Fruit fly (Drosophila melanogaster) whole organism, embryonic: ENCODE data around the gene Paics.

ENCODE experiments used
- Abd-B ChIP-seq: fragments of 200-800 bp; sonication (Bioruptor generic); optimal IDR thresholded peaks from 2 replicates; lab custom pipeline; 2018; ENCODE audit warnings: missing biosample characterization, mild to moderate bottlenecking, missing genetic modification characterization, moderate library complexity
- Aef1 ChIP-seq: fragments of 200-800 bp; sonication (Bioruptor generic); IDR thresholded peaks from 3 replicates; pipeline ENCODE4 v1.3.6; 2022; ENCODE audit warnings: missing biosample characterization, missing genetic modification characterization
- Antp ChIP-seq: fragments of 200-800 bp; sonication (Bioruptor generic); optimal IDR thresholded peaks from 3 replicates; lab custom pipeline; 2016; ENCODE audit warnings: missing biosample characterization, missing genetic modification characterization
- CG10209 ChIP-seq: fragments of 200-800 bp; sonication (Bioruptor generic); optimal IDR thresholded peaks from 3 replicates; lab custom pipeline; 2017; ENCODE audit warnings: missing biosample characterization, mild to moderate bottlenecking, missing genetic modification characterization, missing genetic modification reagents
- CG10267 ChIP-seq: fragments of 200-800 bp; sonication (Bioruptor generic); optimal IDR thresholded peaks from 2 replicates; lab custom pipeline; 2018; ENCODE audit warnings: missing biosample characterization, mild to moderate bottlenecking, missing genetic modification characterization, moderate library complexity
- CG10321 ChIP-seq: fragments of 200-800 bp; sonication (Bioruptor generic); IDR thresholded peaks from 2 replicates; pipeline ENCODE4 v1.3.6; 2022; ENCODE audit warnings: missing biosample characterization, missing genetic modification characterization
- CG11085 ChIP-seq: fragments of 200-800 bp; sonication (Bioruptor generic); IDR thresholded peaks from 2 replicates; pipeline ENCODE4 v1.3.6; 2022; ENCODE audit warnings: missing biosample characterization, missing genetic modification characterization
- CG11456 ChIP-seq: fragments of 200-800 bp; sonication (Bioruptor generic); IDR thresholded peaks from 3 replicates; pipeline ENCODE4 v1.3.6; 2022; ENCODE audit warnings: missing biosample characterization, missing genetic modification characterization
- CG12659 ChIP-seq: fragments of 200-800 bp; sonication (Bioruptor generic); optimal IDR thresholded peaks from 3 replicates; lab custom pipeline; 2017; ENCODE audit warnings: mild to moderate bottlenecking, missing biosample characterization, missing genetic modification reagents, missing genetic modification characterization
- CG1647 ChIP-seq: fragments of 200-800 bp; sonication (Bioruptor generic); optimal IDR thresholded peaks from 3 replicates; lab custom pipeline; 2016; ENCODE audit warnings: missing biosample characterization, missing genetic modification characterization
- CG17328 ChIP-seq: fragments of 200-800 bp; sonication (Bioruptor generic); IDR thresholded peaks from 2 replicates; pipeline ENCODE4 v1.3.6; 2022; ENCODE audit warnings: missing biosample characterization, missing genetic modification characterization
- CG17568 ChIP-seq: fragments of 200-800 bp; sonication (Bioruptor generic); optimal IDR thresholded peaks from 2 replicates; lab custom pipeline; 2018; ENCODE audit warnings: missing biosample characterization, mild to moderate bottlenecking, missing genetic modification characterization, moderate library complexity
- CG18262 ChIP-seq: fragments of 200-800 bp; optimal IDR thresholded peaks from 3 replicates; lab custom pipeline; 2019; ENCODE audit warnings: missing biosample characterization, mild to moderate bottlenecking, missing genetic modification characterization, moderate library complexity
- CG2116 ChIP-seq: fragments of 200-800 bp; sonication (Bioruptor generic); optimal IDR thresholded peaks from 3 replicates; lab custom pipeline; 2018; ENCODE audit warnings: missing biosample characterization, mild to moderate bottlenecking, missing genetic modification characterization
- CG2120 ChIP-seq: fragments of 200-800 bp; sonication (Bioruptor generic); optimal IDR thresholded peaks from 3 replicates; lab custom pipeline; 2016; ENCODE audit warnings: missing biosample characterization, missing genetic modification characterization
- CG30020 ChIP-seq: fragments of 200-800 bp; optimal IDR thresholded peaks from 2 replicates; lab custom pipeline; 2019; ENCODE audit warnings: missing biosample characterization, mild to moderate bottlenecking, missing genetic modification characterization, moderate library complexity
- CG31224 ChIP-seq: fragments of 200-800 bp; sonication (Bioruptor generic); IDR thresholded peaks from 2 replicates; pipeline ENCODE4 v1.3.6; 2022; ENCODE audit warnings: missing biosample characterization, missing genetic modification characterization
- CG6765 ChIP-seq: fragments of 200-800 bp; sonication (Bioruptor generic); optimal IDR thresholded peaks from 3 replicates; lab custom pipeline; 2017; ENCODE audit warnings: missing biosample characterization, mild to moderate bottlenecking, missing genetic modification characterization
- CG6813 ChIP-seq: fragments of 200-800 bp; sonication (Bioruptor generic); optimal IDR thresholded peaks from 2 replicates; lab custom pipeline; 2017; ENCODE audit warnings: missing biosample characterization, missing genetic modification characterization, mild to moderate bottlenecking, moderate library complexity, missing genetic modification reagents
- CG7271 ChIP-seq: fragments of 200-800 bp; sonication (Bioruptor generic); optimal IDR thresholded peaks from 2 replicates; lab custom pipeline; 2018; ENCODE audit warnings: missing biosample characterization, mild to moderate bottlenecking, missing genetic modification characterization, moderate library complexity
- CG9437 ChIP-seq: fragments of 200-800 bp; sonication (Bioruptor generic); optimal IDR thresholded peaks from 2 replicates; lab custom pipeline; 2018; ENCODE audit warnings: missing biosample characterization, mild to moderate bottlenecking, missing genetic modification characterization
- CG9609 ChIP-seq: fragments of 200-800 bp; sonication (Bioruptor generic); optimal IDR thresholded peaks from 3 replicates; lab custom pipeline; 2016; ENCODE audit warnings: missing biosample characterization, missing genetic modification characterization
- CkIIα-i1 ChIP-seq: fragments of 200-800 bp; sonication (Bioruptor generic); IDR thresholded peaks from 2 replicates; pipeline ENCODE4 v1.3.6; 2022; ENCODE audit warnings: missing biosample characterization, missing genetic modification characterization
- D ChIP-seq, 2 experiments: fragments of 200-800 bp in 1 of 2; fragments of >200 bp in 1 of 2; sonication (Bioruptor generic) in 1 of 2; optimal IDR thresholded peaks; 2 replicates in 1 of 2; 3 replicates in 1 of 2; lab custom pipeline; 2017; ENCODE audit warnings: mild to moderate bottlenecking in 1 of 2, missing biosample characterization in 1 of 2, missing genetic modification characterization in 1 of 2, missing genetic modification reagents in 1 of 2
- D19A ChIP-seq: fragments of 200-800 bp; optimal IDR thresholded peaks from 3 replicates; lab custom pipeline; 2019; ENCODE audit warnings: missing biosample characterization, mild to moderate bottlenecking, missing genetic modification characterization, moderate library complexity
- Dip2 ChIP-seq: fragments of 200-800 bp; sonication (Bioruptor generic); IDR thresholded peaks from 2 replicates; pipeline ENCODE4 v1.3.6; 2022; ENCODE audit warnings: missing biosample characterization, missing genetic modification characterization
- Doc3 ChIP-seq: fragments of 200-800 bp; sonication (Bioruptor generic); IDR thresholded peaks from 3 replicates; pipeline ENCODE4 v1.3.6; 2022; ENCODE audit warnings: missing biosample characterization, missing genetic modification characterization; ENCODE audit not compliant: partially characterized antibody
- E2f2 ChIP-seq: fragments of 200-800 bp; sonication (Bioruptor generic); IDR thresholded peaks from 2 replicates; pipeline ENCODE4 v1.3.6; 2022; ENCODE audit warnings: missing biosample characterization, missing genetic modification characterization
- Jarid2 ChIP-seq: fragments of 200-800 bp; sonication (Bioruptor generic); optimal IDR thresholded peaks from 3 replicates; lab custom pipeline; 2017; ENCODE audit warnings: mild to moderate bottlenecking, missing biosample characterization, missing genetic modification reagents, missing genetic modification characterization
- MBD-R2 ChIP-seq: fragments of 200-800 bp; sonication (Bioruptor generic); IDR thresholded peaks from 2 replicates; pipeline ENCODE4 v1.3.6; 2022; ENCODE audit warnings: missing biosample characterization, missing genetic modification characterization
- Meics ChIP-seq: fragments of 200-800 bp; sonication (Bioruptor generic); optimal IDR thresholded peaks from 2 replicates; lab custom pipeline; 2017; ENCODE audit warnings: missing biosample characterization, mild to moderate bottlenecking, missing genetic modification characterization
- Sox102F ChIP-seq: fragments of 200-800 bp; sonication (Bioruptor generic); optimal IDR thresholded peaks from 2 replicates; lab custom pipeline; 2018; ENCODE audit warnings: missing biosample characterization, mild to moderate bottlenecking, missing genetic modification characterization, moderate library complexity
- Xbp1 ChIP-seq: fragments of 200-800 bp; sonication (Bioruptor generic); optimal IDR thresholded peaks from 3 replicates; lab custom pipeline; 2016; ENCODE audit warnings: missing biosample characterization, mild to moderate bottlenecking, missing genetic modification characterization
- ash1 ChIP-seq: fragments of 200-800 bp; sonication (Bioruptor generic); optimal IDR thresholded peaks from 2 replicates; lab custom pipeline; 2018; ENCODE audit warnings: missing biosample characterization, mild to moderate bottlenecking, missing genetic modification characterization
- caup ChIP-seq: fragments of 200-800 bp; sonication (Bioruptor generic); optimal IDR thresholded peaks from 3 replicates; lab custom pipeline; 2017; ENCODE audit warnings: missing biosample characterization, mild to moderate bottlenecking, missing genetic modification characterization, moderate library complexity; ENCODE audit not compliant: severe bottlenecking
- danr ChIP-seq: fragments of 200-800 bp; sonication (Bioruptor generic); IDR thresholded peaks from 2 replicates; pipeline ENCODE4 v1.3.6; 2022; ENCODE audit warnings: missing biosample characterization, missing genetic modification characterization
- fd3F ChIP-seq: fragments of 200-800 bp; sonication (Bioruptor generic); optimal IDR thresholded peaks from 2 replicates; lab custom pipeline; 2018; ENCODE audit warnings: missing biosample characterization, mild to moderate bottlenecking, missing genetic modification characterization, moderate library complexity
- gt ChIP-seq: fragments of 200-800 bp; sonication (Bioruptor generic); IDR thresholded peaks from 2 replicates; pipeline ENCODE4 v1.3.6; 2022; ENCODE audit warnings: missing biosample characterization, missing genetic modification characterization
- her ChIP-seq: fragments of 200-800 bp; sonication (Bioruptor generic); optimal IDR thresholded peaks from 2 replicates; lab custom pipeline; 2016; ENCODE audit warnings: missing biosample characterization, missing genetic modification characterization
- jumu ChIP-seq: fragments of 200-800 bp; sonication (Bioruptor generic); optimal IDR thresholded peaks from 3 replicates; lab custom pipeline; 2016; ENCODE audit warnings: missing biosample characterization, missing genetic modification characterization
- kah ChIP-seq: fragments of 200-800 bp; sonication (Bioruptor generic); optimal IDR thresholded peaks from 2 replicates; lab custom pipeline; 2018; ENCODE audit warnings: missing biosample characterization, mild to moderate bottlenecking, missing genetic modification characterization
- pnt ChIP-seq: fragments of 200-800 bp; sonication (Bioruptor generic); optimal IDR thresholded peaks from 3 replicates; lab custom pipeline; 2016; ENCODE audit warnings: missing biosample characterization, missing genetic modification characterization
- ro ChIP-seq: fragments of 200-800 bp; sonication (Bioruptor generic); IDR thresholded peaks from 2 replicates; pipeline ENCODE4 v1.3.6; 2022; ENCODE audit warnings: missing biosample characterization, missing genetic modification characterization
- row ChIP-seq: fragments of 200-800 bp; sonication (Bioruptor generic); IDR thresholded peaks from 3 replicates; pipeline ENCODE4 v1.3.6; 2022; ENCODE audit warnings: missing biosample characterization, missing genetic modification characterization
- tgo ChIP-seq: fragments of 200-800 bp; sonication (Bioruptor generic); IDR thresholded peaks from 3 replicates; pipeline ENCODE4 v1.3.6; 2022; ENCODE audit warnings: missing biosample characterization, missing genetic modification characterization
- tio ChIP-seq: fragments of 200-800 bp; sonication (Bioruptor generic); optimal IDR thresholded peaks from 2 replicates; lab custom pipeline; 2017; ENCODE audit warnings: missing biosample characterization, missing genetic modification characterization, inconsistent platforms
- vfl ChIP-seq: fragments of 200-800 bp; sonication (Bioruptor generic); optimal IDR thresholded peaks from 2 replicates; lab custom pipeline; 2016; ENCODE audit warnings: missing biosample characterization, missing genetic modification characterization
- vvl ChIP-seq: fragments of 200-800 bp; sonication (Bioruptor generic); IDR thresholded peaks from 2 replicates; pipeline ENCODE4 v1.3.6; 2022; ENCODE audit warnings: missing biosample characterization, missing genetic modification characterization

The Paics gene

dm6 chrX:12755600-12756373 is 4.6 kb downstream of the Paics start (continued):
- TF ChIP-seq Xbp1: peak; percentile 80
- peak; percentile 72 for TF ChIP-seq row
- TF ChIP-seq CG9437 (GFP tag; lab: Kevin White, UChicago): peak; percentile 83
- TF ChIP-seq CG17568 (GFP tag; lab: Kevin White, UChicago): peak; percentile 5
- peak; percentile 71 for TF ChIP-seq CG9609 (GFP tag; lab: Kevin White, UChicago)
- TF ChIP-seq kah (GFP tag; lab: Kevin White, UChicago): no peak
- peak; percentile 92 for TF ChIP-seq Meics (GFP tag; lab: Kevin White, UChicago)
- no peak; the same call in 1 of the 2 replicates for TF ChIP-seq ro (GFP tag; lab: Robert Waterston, UW)
- no peak for TF ChIP-seq ash1
- TF ChIP-seq CG7271 (tag; lab: Kevin White, UChicago): no peak
- peak; percentile 79 for TF ChIP-seq CG11456 (GFP tag; lab: Robert Waterston, UW)
- TF ChIP-seq her: peak; percentile 27
- TF ChIP-seq Antp (GFP tag; lab: Kevin White, UChicago): peak; percentile 52
- TF ChIP-seq CG12659 (GFP tag; lab: Kevin White, UChicago): peak; percentile 87
- TF ChIP-seq CG2116: peak; percentile 16
- TF ChIP-seq Jarid2 (GFP tag; lab: Kevin White, UChicago): peak; percentile 64
- TF ChIP-seq tio (GFP tag; lab: Kevin White, UChicago): peak; percentile 75
- peak; percentile 70 for TF ChIP-seq Aef1 (GFP tag; lab: Robert Waterston, UW)
- TF ChIP-seq CG6765 (GFP tag; lab: Kevin White, UChicago): peak; percentile 65
- TF ChIP-seq Dip2 (GFP tag; lab: Robert Waterston, UW): no peak
- TF ChIP-seq CG10321 (GFP tag; lab: Robert Waterston, UW): 0 out of 2 replicates have a peak, but pooled peaks have one; percentile 25
- TF ChIP-seq jumu (GFP tag; lab: Kevin White, UChicago): peak; percentile 21
- peak; percentile 63 for TF ChIP-seq caup (GFP tag; lab: Kevin White, UChicago)
- TF ChIP-seq CG18262 (tag; lab: Kevin White, UChicago): peak; percentile 82
- TF ChIP-seq vvl (GFP tag; lab: Robert Waterston, UW): peak; percentile 51; the same call in 1 of the 2 replicates
- TF ChIP-seq vfl (GFP tag; lab: Kevin White, UChicago): peak; percentile 49
- TF ChIP-seq CG30020 (tag; lab: Kevin White, UChicago): peak; percentile 24
- peak; percentile 61 for TF ChIP-seq Sox102F (GFP tag; lab: Kevin White, UChicago)
- TF ChIP-seq CG11085 (GFP tag; lab: Robert Waterston, UW): peak; percentile 77
- TF ChIP-seq CG17328 (GFP tag; lab: Robert Waterston, UW): peak; percentile 27; the same call in 1 of the 2 replicates
- TF ChIP-seq D (optimal IDR thresholded peaks at IDR 0.05; lab: Kevin White, UChicago): no peak
- TF ChIP-seq D (GFP tag; optimal IDR thresholded peaks at IDR 0.05; lab: Kevin White, UChicago): peak; percentile 47
- no peak for TF ChIP-seq CkIIα-i1 (GFP tag; lab: Robert Waterston, UW)
- TF ChIP-seq CG1647: peak; percentile 16
- peak; percentile 87 for TF ChIP-seq CG2120 (GFP tag; lab: Kevin White, UChicago)
- TF ChIP-seq tgo (GFP tag; lab: Robert Waterston, UW): peak; percentile 68; the same call in 2 of the 3 replicates
- TF ChIP-seq D19A (tag; lab: Kevin White, UChicago): peak; percentile 85
- TF ChIP-seq E2f2 (GFP tag; lab: Robert Waterston, UW): peak; percentile 43; the same call in 1 of the 2 replicates
- peak; percentile 65 for TF ChIP-seq danr (GFP tag; lab: Robert Waterston, UW)
- TF ChIP-seq gt (GFP tag; lab: Robert Waterston, UW): no peak
- peak; percentile 79 for TF ChIP-seq Abd-B (GFP tag; lab: Kevin White, UChicago)
- peak; percentile 9; the same call in 1 of the 2 replicates for TF ChIP-seq MBD-R2 (GFP tag; lab: Robert Waterston, UW)
- TF ChIP-seq CG10267 (tag; lab: Kevin White, UChicago): peak; percentile 41
- peak; percentile 33 for TF ChIP-seq CG6813 (GFP tag; lab: Kevin White, UChicago)
- peak; percentile 77 for TF ChIP-seq fd3F (GFP tag; lab: Kevin White, UChicago)
- TF ChIP-seq Doc3 (GFP tag; lab: Robert Waterston, UW): no peak
- peak; percentile 91 for TF ChIP-seq CG10209 (GFP tag; lab: Kevin White, UChicago)
- peak; percentile 53 for TF ChIP-seq pnt (GFP tag; lab: Kevin White, UChicago)
- TF ChIP-seq CG31224: peak; percentile 80
